Fruit fly (Drosophila melanogaster) whole organism, embryonic: ENCODE data around the gene CG11168.

Experiments used
- BEAF-32 ChIP-seq: fragments of 200-800 bp; sonication (Bioruptor generic); optimal IDR thresholded peaks from 3 replicates; lab custom pipeline; 2017; ENCODE audit warnings: missing biosample characterization, missing genetic modification characterization, mild to moderate bottlenecking, moderate library complexity, missing genetic modification reagents
- CG1024 ChIP-seq: fragments of 200-800 bp; sonication (Bioruptor generic); IDR thresholded peaks from 2 replicates; pipeline ENCODE4 v1.3.6; 2022; ENCODE audit warnings: missing biosample characterization, missing genetic modification characterization
- CG10274 ChIP-seq: fragments of 200-800 bp; sonication (Bioruptor generic); optimal IDR thresholded peaks from 3 replicates; lab custom pipeline; 2017; ENCODE audit warnings: missing biosample characterization, mild to moderate bottlenecking, missing genetic modification characterization
- CG10654 ChIP-seq: fragments of 200-800 bp; sonication (Bioruptor generic); optimal IDR thresholded peaks from 2 replicates; lab custom pipeline; 2016; ENCODE audit warnings: missing biosample characterization, missing genetic modification characterization
- CG11560 ChIP-seq: fragments of 200-800 bp; sonication (Bioruptor generic); IDR thresholded peaks from 3 replicates; pipeline ENCODE4 v1.3.6; 2022; ENCODE audit warnings: missing biosample characterization, missing genetic modification characterization
- CG12071 ChIP-seq: fragments of 200-800 bp; sonication (Bioruptor generic); optimal IDR thresholded peaks from 3 replicates; lab custom pipeline; 2018; ENCODE audit warnings: missing biosample characterization, mild to moderate bottlenecking, missing genetic modification characterization
- CG12155 ChIP-seq: fragments of 200-800 bp; sonication (Bioruptor generic); optimal IDR thresholded peaks from 3 replicates; lab custom pipeline; 2016; ENCODE audit warnings: missing biosample characterization, missing genetic modification characterization
- CG14014 ChIP-seq: fragments of 200-800 bp; sonication (Bioruptor generic); IDR thresholded peaks from 2 replicates; pipeline ENCODE4 v1.3.6; 2022; ENCODE audit warnings: missing biosample characterization, missing genetic modification characterization
- CG15011 ChIP-seq: fragments of 200-800 bp; sonication (Bioruptor generic); optimal IDR thresholded peaks from 3 replicates; lab custom pipeline; 2018; ENCODE audit warnings: missing biosample characterization, mild to moderate bottlenecking, missing genetic modification characterization
- CG16815 ChIP-seq: fragments of 200-800 bp; sonication (Bioruptor generic); optimal IDR thresholded peaks from 3 replicates; lab custom pipeline; 2017; ENCODE audit warnings: missing biosample characterization, mild to moderate bottlenecking, missing genetic modification characterization
- CG17359 ChIP-seq: fragments of 200-800 bp; sonication (Bioruptor generic); optimal IDR thresholded peaks from 3 replicates; lab custom pipeline; 2018; ENCODE audit warnings: missing biosample characterization, mild to moderate bottlenecking, missing genetic modification characterization, moderate library complexity
- CG17361 ChIP-seq: fragments of 200-800 bp; sonication (Bioruptor generic); IDR thresholded peaks from 3 replicates; pipeline ENCODE4 v1.3.6; 2022; ENCODE audit warnings: missing biosample characterization, missing genetic modification characterization
- CG18476 ChIP-seq: fragments of 200-800 bp; sonication (Bioruptor generic); optimal IDR thresholded peaks from 2 replicates; lab custom pipeline; 2016; ENCODE audit warnings: missing biosample characterization, mild to moderate bottlenecking, missing genetic modification characterization
- CG2199 ChIP-seq: fragments of 200-800 bp; sonication (Bioruptor generic); IDR thresholded peaks from 3 replicates; pipeline ENCODE4 v1.3.6; 2022; ENCODE audit warnings: missing biosample characterization, missing genetic modification characterization
- CG2678 ChIP-seq: fragments of 200-800 bp; sonication (Bioruptor generic); optimal IDR thresholded peaks from 3 replicates; lab custom pipeline; 2019; ENCODE audit warnings: missing biosample characterization, mild to moderate bottlenecking, missing genetic modification characterization, moderate library complexity
- CG34422 ChIP-seq: fragments of 200-800 bp; sonication (Bioruptor generic); IDR thresholded peaks from 3 replicates; pipeline ENCODE4 v1.3.6; 2022; ENCODE audit warnings: missing biosample characterization, missing genetic modification characterization
- CG4707 ChIP-seq: fragments of 200-800 bp; sonication (Bioruptor generic); optimal IDR thresholded peaks from 2 replicates; lab custom pipeline; 2018; ENCODE audit warnings: missing biosample characterization, mild to moderate bottlenecking, missing genetic modification characterization, moderate library complexity
- CG6175 ChIP-seq: fragments of 200-800 bp; sonication (Bioruptor generic); IDR thresholded peaks from 3 replicates; pipeline ENCODE4 v1.3.6; 2022; ENCODE audit warnings: missing biosample characterization, missing genetic modification characterization
- Chrac-16 ChIP-seq: fragments of 200-800 bp; sonication (Bioruptor generic); optimal IDR thresholded peaks from 3 replicates; lab custom pipeline; 2016; ENCODE audit warnings: missing biosample characterization, missing genetic modification characterization
- Fer1 ChIP-seq: fragments of 200-800 bp; sonication (Bioruptor generic); optimal IDR thresholded peaks from 2 replicates; lab custom pipeline; 2017; ENCODE audit warnings: missing biosample characterization, mild to moderate bottlenecking, missing genetic modification characterization
- Hr39 ChIP-seq: fragments of >200 bp; optimal IDR thresholded peaks from 2 replicates; lab custom pipeline; 2017
- Sry-β ChIP-seq: fragments of 200-800 bp; sonication (Bioruptor generic); optimal IDR thresholded peaks from 2 replicates; lab custom pipeline; 2018; ENCODE audit warnings: missing biosample characterization, mild to moderate bottlenecking, missing genetic modification characterization, moderate library complexity
- Taf1 ChIP-seq: fragments of 200-800 bp; sonication (Bioruptor generic); IDR thresholded peaks from 2 replicates; pipeline ENCODE4 v1.3.6; 2022; ENCODE audit warnings: missing biosample characterization, missing genetic modification characterization
- ac ChIP-seq: fragments of 200-800 bp; sonication (Bioruptor generic); optimal IDR thresholded peaks from 3 replicates; lab custom pipeline; 2017; ENCODE audit warnings: missing biosample characterization, mild to moderate bottlenecking, missing genetic modification characterization
- bab2 ChIP-seq: fragments of 200-800 bp; sonication (Bioruptor generic); optimal IDR thresholded peaks from 2 replicates; lab custom pipeline; 2016; ENCODE audit warnings: missing biosample characterization, missing genetic modification characterization
- cad ChIP-seq: fragments of >200 bp; optimal IDR thresholded peaks from 2 replicates; lab custom pipeline; 2017; ENCODE audit warnings: missing biosample characterization, missing genetic modification characterization
- cg ChIP-seq: fragments of 200-800 bp; sonication (Bioruptor generic); optimal IDR thresholded peaks from 3 replicates; lab custom pipeline; 2019; ENCODE audit warnings: missing biosample characterization, mild to moderate bottlenecking, missing genetic modification characterization, moderate library complexity
- chm ChIP-seq: fragments of 200-800 bp; sonication (Bioruptor generic); IDR thresholded peaks from 2 replicates; pipeline ENCODE4 v1.3.6; 2022; ENCODE audit warnings: missing biosample characterization, missing genetic modification characterization
- dm ChIP-seq: fragments of 200-800 bp; sonication (Bioruptor generic); optimal IDR thresholded peaks from 3 replicates; lab custom pipeline; 2016; ENCODE audit warnings: missing biosample characterization, missing genetic modification characterization
- emc ChIP-seq: fragments of 200-800 bp; sonication (Bioruptor generic); optimal IDR thresholded peaks from 2 replicates; lab custom pipeline; 2016; ENCODE audit warnings: missing biosample characterization, missing genetic modification characterization
- fd102C ChIP-seq: fragments of 200-800 bp; sonication (Bioruptor generic); optimal IDR thresholded peaks from 2 replicates; lab custom pipeline; 2018; ENCODE audit warnings: missing biosample characterization, mild to moderate bottlenecking, missing genetic modification characterization, moderate library complexity
- fd64A ChIP-seq: fragments of 200-800 bp; sonication (Bioruptor generic); optimal IDR thresholded peaks from 3 replicates; lab custom pipeline; 2018; ENCODE audit warnings: missing biosample characterization, mild to moderate bottlenecking, missing genetic modification characterization
- fd96Cb ChIP-seq: fragments of 200-800 bp; sonication (Bioruptor generic); optimal IDR thresholded peaks from 2 replicates; lab custom pipeline; 2018; ENCODE audit warnings: missing biosample characterization, mild to moderate bottlenecking, missing genetic modification characterization, moderate library complexity
- gro ChIP-seq: fragments of 200-800 bp; sonication (Bioruptor generic); optimal IDR thresholded peaks from 2 replicates; lab custom pipeline; 2016; ENCODE audit warnings: missing biosample characterization, missing genetic modification characterization
- knrl ChIP-seq: fragments of 200-800 bp; sonication (Bioruptor generic); IDR thresholded peaks from 3 replicates; pipeline ENCODE4 v1.3.6; 2022; ENCODE audit warnings: missing biosample characterization, missing genetic modification characterization; ENCODE audit not compliant: partially characterized antibody
- lab ChIP-seq: fragments of 200-800 bp; sonication (Bioruptor generic); optimal IDR thresholded peaks from 3 replicates; lab custom pipeline; 2017; ENCODE audit warnings: missing biosample characterization, missing genetic modification characterization, mild to moderate bottlenecking, moderate library complexity, missing genetic modification reagents
- lilli ChIP-seq: fragments of 200-800 bp; sonication (Bioruptor generic); optimal IDR thresholded peaks from 3 replicates; lab custom pipeline; 2016; ENCODE audit warnings: missing biosample characterization, missing genetic modification characterization
- pita ChIP-seq: fragments of 200-800 bp; sonication (Bioruptor generic); optimal IDR thresholded peaks from 2 replicates; lab custom pipeline; 2017; ENCODE audit warnings: missing biosample characterization, mild to moderate bottlenecking, missing genetic modification characterization
- pum ChIP-seq: fragments of 200-800 bp; sonication (Bioruptor generic); optimal IDR thresholded peaks from 2 replicates; lab custom pipeline; 2016; ENCODE audit warnings: missing biosample characterization, missing genetic modification characterization
- shn ChIP-seq: fragments of 200-800 bp; sonication (Bioruptor generic); optimal IDR thresholded peaks from 3 replicates; lab custom pipeline; 2016; ENCODE audit warnings: missing biosample characterization, missing genetic modification characterization
- sisA ChIP-seq: fragments of 200-800 bp; sonication (Bioruptor generic); IDR thresholded peaks from 2 replicates; pipeline ENCODE4 v1.3.6; 2022; ENCODE audit warnings: missing biosample characterization, missing genetic modification characterization
- sqz ChIP-seq: fragments of 200-800 bp; sonication (Bioruptor generic); optimal IDR thresholded peaks from 3 replicates; lab custom pipeline; 2018; ENCODE audit warnings: missing biosample characterization, mild to moderate bottlenecking, missing genetic modification characterization
- sr ChIP-seq: fragments of 200-800 bp; sonication (Bioruptor generic); IDR thresholded peaks from 3 replicates; pipeline ENCODE4 v1.3.6; 2022; ENCODE audit warnings: missing biosample characterization, missing genetic modification characterization
- stc ChIP-seq: fragments of 200-800 bp; sonication (Bioruptor generic); IDR thresholded peaks from 2 replicates; pipeline ENCODE4 v1.3.6; 2022; ENCODE audit warnings: missing biosample characterization, missing genetic modification characterization
- tgo ChIP-seq: fragments of 200-800 bp; sonication (Bioruptor generic); IDR thresholded peaks from 3 replicates; pipeline ENCODE4 v1.3.6; 2022; ENCODE audit warnings: missing biosample characterization, missing genetic modification characterization
- unpg ChIP-seq: fragments of 200-800 bp; sonication (Bioruptor generic); optimal IDR thresholded peaks from 3 replicates; lab custom pipeline; 2018; ENCODE audit warnings: missing biosample characterization, mild to moderate bottlenecking, missing genetic modification characterization, moderate library complexity
- vfl ChIP-seq: fragments of 200-800 bp; sonication (Bioruptor generic); optimal IDR thresholded peaks from 2 replicates; lab custom pipeline; 2016; ENCODE audit warnings: missing biosample characterization, missing genetic modification characterization
- vnd ChIP-seq: fragments of 200-800 bp; sonication (Bioruptor generic); IDR thresholded peaks from 3 replicates; pipeline ENCODE4 v1.3.6; 2022; ENCODE audit warnings: missing biosample characterization, missing genetic modification characterization; ENCODE audit not compliant: partially characterized antibody
- zf30C ChIP-seq: fragments of 200-800 bp; sonication (Bioruptor generic); optimal IDR thresholded peaks from 3 replicates; lab custom pipeline; 2018; ENCODE audit warnings: missing biosample characterization, mild to moderate bottlenecking, missing genetic modification characterization
- zfh1 ChIP-seq: fragments of 200-800 bp; sonication (Bioruptor generic); IDR thresholded peaks from 3 replicates; pipeline ENCODE4 v1.3.6; 2022; ENCODE audit warnings: missing biosample characterization, missing genetic modification characterization

The CG11168 gene

DNA sequence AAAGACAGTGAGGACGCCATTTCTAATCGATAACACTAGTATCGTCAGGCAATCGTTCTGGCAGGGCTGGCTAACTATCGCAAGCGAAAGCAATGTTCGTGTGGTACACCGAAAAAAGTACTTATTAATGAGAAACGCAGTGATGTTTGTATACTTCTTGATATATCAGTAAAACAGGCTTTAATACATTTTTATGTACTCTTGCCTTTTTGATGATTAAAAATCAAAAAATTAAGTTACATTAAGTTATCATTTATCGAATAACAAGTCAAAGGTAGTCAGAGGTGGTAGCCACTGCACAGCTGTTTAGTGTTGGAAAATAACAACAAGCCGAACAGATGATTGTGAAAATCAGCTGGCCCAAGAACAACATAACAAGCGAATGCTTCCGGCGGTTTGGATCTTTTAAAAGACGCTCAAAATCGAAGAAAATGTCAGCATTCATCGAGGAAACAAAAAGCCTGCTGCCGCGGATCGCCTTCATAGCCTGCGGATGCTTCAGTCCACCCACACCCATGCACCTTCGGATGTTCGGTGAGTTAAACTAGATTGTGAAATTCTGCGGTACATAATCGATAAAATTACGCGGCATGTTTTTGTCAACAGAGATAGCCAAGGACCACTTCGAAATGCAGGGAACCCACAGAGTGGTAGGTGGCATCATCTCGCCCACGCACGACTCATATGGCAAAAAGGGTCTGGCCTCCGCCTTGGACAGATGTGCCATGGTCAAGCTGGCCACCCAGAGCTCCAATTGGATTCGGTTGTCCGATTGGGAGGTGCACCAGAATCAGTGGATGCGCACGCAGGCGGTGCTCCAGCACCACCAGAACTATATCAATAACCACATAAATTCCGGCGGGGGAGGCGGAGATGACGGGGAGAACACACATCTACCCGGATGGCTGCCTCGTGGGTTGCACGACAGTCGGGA is 27.3 kb downstream of the CG11168 start, which contains the start of the genes ssh and Nmnat (continued):
- no peak for TF ChIP-seq chm
- no peak for TF ChIP-seq CG4707 (GFP tag; lab: Kevin White, UChicago)
- TF ChIP-seq gro (GFP tag; lab: Kevin White, UChicago), result peak; percentile 57
- TF ChIP-seq sisA (GFP tag; lab: Robert Waterston, UW), result no peak
- TF ChIP-seq CG2199 (GFP tag; lab: Robert Waterston, UW), result no peak
- no peak for TF ChIP-seq zf30C (GFP tag; lab: Kevin White, UChicago)
- TF ChIP-seq Sry-β (GFP tag; lab: Kevin White, UChicago), result peak; percentile 17
- no peak for TF ChIP-seq CG17359 (tag; lab: Kevin White, UChicago)
- peak; percentile 91 for TF ChIP-seq vnd (GFP tag; lab: Robert Waterston, UW)
- no peak for TF ChIP-seq shn (GFP tag; lab: Kevin White, UChicago)
- no peak for TF ChIP-seq CG1024 (GFP tag; lab: Robert Waterston, UW)
- peak; percentile 11 for TF ChIP-seq CG10654 (GFP tag; lab: Kevin White, UChicago)
- TF ChIP-seq fd96Cb, result no peak
- TF ChIP-seq cad (GFP tag; lab: Kevin White, UChicago), result no peak
- no peak for TF ChIP-seq CG12071 (GFP tag; lab: Kevin White, UChicago)
- TF ChIP-seq cg (GFP tag; lab: Kevin White, UChicago), result peak; percentile 37
- no peak for TF ChIP-seq pum (GFP tag; lab: Kevin White, UChicago)
- TF ChIP-seq sqz (GFP tag; lab: Kevin White, UChicago), result no peak
- peak; percentile 97 for TF ChIP-seq BEAF-32 (GFP tag; lab: Kevin White, UChicago)
- TF ChIP-seq Chrac-16 (GFP tag; lab: Kevin White, UChicago), result peak; percentile 39
- no peak for TF ChIP-seq CG2678 (tag; lab: Kevin White, UChicago)
- no peak for TF ChIP-seq CG15011 (GFP tag; lab: Kevin White, UChicago)
- no peak for TF ChIP-seq CG16815 (GFP tag; lab: Kevin White, UChicago)
- TF ChIP-seq emc (GFP tag; lab: Kevin White, UChicago), result no peak
- no peak for TF ChIP-seq CG14014 (GFP tag; lab: Robert Waterston, UW)
- no peak for TF ChIP-seq pita (GFP tag; lab: Kevin White, UChicago)
- TF ChIP-seq lab (GFP tag; lab: Kevin White, UChicago), result no peak
- no peak for TF ChIP-seq CG18476 (GFP tag; lab: Kevin White, UChicago)
- TF ChIP-seq ac (GFP tag; lab: Kevin White, UChicago), result no peak
- TF ChIP-seq Hr39 (lab: Kevin White, UChicago), result no peak
- TF ChIP-seq CG11560 (tag; lab: Robert Waterston, UW), result peak; percentile 99
- TF ChIP-seq bab2, result no peak
- no peak for TF ChIP-seq unpg (GFP tag; lab: Kevin White, UChicago)
- TF ChIP-seq CG34422 (GFP tag; lab: Robert Waterston, UW), result no peak
- TF ChIP-seq dm (GFP tag; lab: Kevin White, UChicago), result peak; percentile 40
- TF ChIP-seq stc, result no peak
- TF ChIP-seq vfl (GFP tag; lab: Kevin White, UChicago), result peak; percentile 44
- TF ChIP-seq CG10274, result no peak
- no peak; the same call in 2 of the 3 replicates for TF ChIP-seq CG17361
- no peak for TF ChIP-seq fd102C (GFP tag; lab: Kevin White, UChicago)
- no peak for TF ChIP-seq CG6175 (GFP tag; lab: Robert Waterston, UW)
- peak; percentile 57 for TF ChIP-seq lilli (GFP tag; lab: Kevin White, UChicago)
- peak; percentile 49 for TF ChIP-seq CG12155 (GFP tag; lab: Kevin White, UChicago)
- no peak for TF ChIP-seq fd64A (GFP tag; lab: Kevin White, UChicago)
- no peak for TF ChIP-seq sr
- TF ChIP-seq knrl (GFP tag; lab: Robert Waterston, UW), result peak; percentile 94
- no peak for TF ChIP-seq Taf1
- no peak for TF ChIP-seq Fer1 (GFP tag; lab: Kevin White, UChicago)
- no peak for TF ChIP-seq tgo (GFP tag; lab: Robert Waterston, UW)
- TF ChIP-seq zfh1 (GFP tag; lab: Robert Waterston, UW), result no peak
